Fruit fly (Drosophila melanogaster): ENCODE results near the gene park.

- TF ChIP-seq jim (GFP tag; optimal IDR thresholded peaks at IDR 0.05) (no peak), CG32264 (GFP tag; optimal IDR thresholded peaks at IDR 0.05) (no peak), dmrt93B (GFP tag; optimal IDR thresholded peaks at IDR 0.05) (no peak), br (GFP tag; optimal IDR thresholded peaks at IDR 0.05) (no peak), psq (GFP tag; optimal IDR thresholded peaks at IDR 0.05) (no peak), sv (GFP tag; optimal IDR thresholded peaks at IDR 0.05) (no peak)
These were observed 11.0 kb downstream of the park start for dm6 chr3L:21185622-21186021.
